Worm (Caenorhabditis elegans) whole organism, mixed stage, embryonic: ENCODE results near the gene C18A3.10.

ENCODE experiments used
- ces-1 ChIP-seq: fragments of 150-350 bp; optimal IDR thresholded peaks from 2 replicates; lab custom pipeline; 2014; ENCODE audit warnings: missing biosample characterization, missing genetic modification reagents, missing genetic modification characterization
- lin-13 ChIP-seq: fragments of 150-350 bp; optimal IDR thresholded peaks from 2 replicates; lab custom pipeline; 2014; ENCODE audit warnings: missing biosample characterization, missing genetic modification characterization
- mab-5 ChIP-seq: fragments of 150-350 bp; optimal IDR thresholded peaks from 2 replicates; lab custom pipeline; 2014; ENCODE audit warnings: missing biosample characterization, missing genetic modification characterization
- nhr-12 ChIP-seq: fragments of 150-350 bp; optimal IDR thresholded peaks from 2 replicates; lab custom pipeline; 2014; ENCODE audit warnings: missing biosample characterization, missing genetic modification characterization
- nhr-237 ChIP-seq: fragments of 150-350 bp; optimal IDR thresholded peaks from 2 replicates; lab custom pipeline; 2014; ENCODE audit warnings: missing biosample characterization, missing genetic modification characterization
- sptf-1 ChIP-seq: sonication (generic microtip); optimal IDR thresholded peaks from 2 replicates; lab custom pipeline; 2017; ENCODE audit warnings: mild to moderate bottlenecking, missing genetic modification characterization, moderate library complexity, missing compliant biosample characterization

DNA sequence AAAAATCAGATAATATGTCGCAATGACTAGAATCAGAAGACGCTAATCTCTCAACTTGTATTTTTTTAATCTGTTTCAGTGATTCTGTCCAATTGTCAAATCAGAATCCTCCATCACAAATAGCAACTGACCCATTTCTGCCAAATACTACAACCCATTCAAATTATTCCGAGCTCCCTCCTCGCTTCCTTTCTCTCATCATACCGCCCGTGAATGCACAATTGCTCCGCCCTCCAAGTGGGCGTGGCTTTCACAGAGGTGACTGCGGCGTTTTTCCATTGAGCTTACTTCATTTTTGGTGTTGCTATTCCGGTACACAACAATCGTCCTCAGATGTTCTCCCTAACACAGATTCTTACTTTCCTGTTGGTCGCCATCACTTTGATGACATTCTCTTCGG, 34.9 kb downstream of the C18A3.10 start, which contains the start of gene flp-27:
- TF ChIP-seq sptf-1 (no peak), nhr-237 (tag; lab: Kevin White, UChicago) (no peak), lin-13 (tag; lab: Kevin White, UChicago) (no peak), nhr-12 (tag; lab: Kevin White, UChicago) (no peak), ces-1 (GFP tag; lab: Kevin White, UChicago) (no peak), mab-5 (no peak)
